Worm (Caenorhabditis elegans): ENCODE measurements around the gene cht-1.

DNA sequence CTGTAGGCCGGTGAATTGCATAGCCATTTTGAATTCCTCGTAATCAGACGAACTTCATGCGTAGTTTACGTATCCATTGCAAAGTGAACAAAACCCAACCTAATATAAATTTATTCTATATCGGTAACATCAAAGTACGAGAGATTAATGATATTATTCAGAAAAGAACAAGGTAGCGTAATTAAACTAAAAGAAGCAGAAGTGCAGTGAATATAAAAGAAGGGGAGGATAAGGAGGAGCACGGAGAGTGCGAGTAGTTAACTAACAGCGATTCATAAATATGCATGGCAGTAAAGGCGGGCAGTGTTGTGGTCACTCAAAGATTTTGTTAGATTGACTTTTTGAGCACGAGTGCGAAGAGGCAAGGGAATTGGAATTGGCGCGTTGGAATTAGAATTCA, 25.2 kb downstream of the cht-1 start, which contains the start of gene clc-3:
- TF ChIP-seq madf-10 (tag; optimal IDR thresholded peaks at IDR 0.05) (no peak), dpl-1 (GFP tag; optimal IDR thresholded peaks at IDR 0.05) (no peak)

Data from whole organism, young adult.